Worm (Caenorhabditis elegans) whole organism, young adult: ENCODE results near the gene drr-1.

ENCODE experiments used
- attf-6 ChIP-seq: fragments of 200-800 bp; sonication (Bioruptor generic); IDR thresholded peaks from 2 replicates; pipeline ENCODE4 v1.3.6; 2022; ENCODE audit warnings: missing genetic modification reagents, missing genetic modification characterization, missing compliant biosample characterization
- ccch-3 ChIP-seq: fragments of 200-800 bp; sonication (Bioruptor generic); optimal IDR thresholded peaks from 2 replicates; lab custom pipeline; 2018; ENCODE audit warnings: mild to moderate bottlenecking, missing genetic modification characterization, missing compliant biosample characterization
- hlh-12 ChIP-seq: sonication (generic microtip); optimal IDR thresholded peaks from 2 replicates; lab custom pipeline; 2016; ENCODE audit warnings: missing genetic modification characterization, missing compliant biosample characterization
- lin-54 ChIP-seq: fragments of 200-800 bp; sonication (Bioruptor generic); optimal IDR thresholded peaks from 2 replicates; lab custom pipeline; 2018; ENCODE audit warnings: mild to moderate bottlenecking, missing genetic modification characterization, missing compliant biosample characterization
- mes-4 ChIP-seq: sonication (generic microtip); optimal IDR thresholded peaks from 2 replicates; lab custom pipeline; 2016; ENCODE audit warnings: missing genotype, missing genetic modification characterization, missing compliant biosample characterization

DNA sequence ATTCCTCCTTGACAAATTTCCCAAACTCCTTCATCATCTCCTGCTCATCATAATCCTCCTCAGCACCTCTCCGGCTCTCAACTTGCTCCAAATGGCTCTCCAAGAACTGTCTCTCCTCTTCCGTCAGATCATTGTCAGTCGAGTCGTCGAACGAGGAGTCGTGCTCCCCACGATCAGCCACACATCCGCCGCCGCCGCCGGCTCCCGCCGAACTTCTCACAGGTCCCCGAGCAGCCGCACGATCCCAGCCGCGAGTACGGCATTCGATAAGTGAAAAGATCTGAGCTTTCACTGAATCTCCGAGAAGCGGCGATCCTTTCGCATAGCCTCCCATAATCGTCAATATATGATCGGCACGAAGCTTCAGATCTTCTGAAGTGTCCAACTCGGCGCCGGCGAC lies 44.4 kb downstream of the drr-1 start:
- no peak for TF ChIP-seq attf-6 (GFP tag; lab: Robert Waterston, UW)
- no peak for TF ChIP-seq lin-54 (GFP tag; lab: Kevin White, UChicago)
- TF ChIP-seq hlh-12 (tag; lab: Kevin White, UChicago) = no peak
- no peak for TF ChIP-seq mes-4 (tag; lab: Kevin White, UChicago)
- no peak for TF ChIP-seq ccch-3 (GFP tag; lab: Kevin White, UChicago)
